Fruit fly (Drosophila melanogaster): ENCODE measurements around the gene Aven.

The Aven gene

dm6 chrX:12669659-12670488 lies 40.4 kb upstream of the Aven start (continued):
- TF ChIP-seq salm (tag; optimal IDR thresholded peaks at IDR 0.05) (peak; percentile 3), jumu (GFP tag; optimal IDR thresholded peaks at IDR 0.05) (peak; percentile 53), CG14965 (GFP tag; optimal IDR thresholded peaks at IDR 0.05; ENCODE audit: borderline replicate concordance) (no peak), mld (GFP tag; IDR thresholded peaks at IDR 0.05; ENCODE audit: partially characterized antibody) (no peak), Doc3 (GFP tag; IDR thresholded peaks at IDR 0.05; ENCODE audit: partially characterized antibody) (no peak), Fer2 (tag; optimal IDR thresholded peaks at IDR 0.05) (peak; percentile 47), CG15269 (tag; optimal IDR thresholded peaks at IDR 0.05) (peak; percentile 78), Ets97D (GFP tag; optimal IDR thresholded peaks at IDR 0.05) (no peak), CG15073 (GFP tag; optimal IDR thresholded peaks at IDR 0.05) (no peak), Abd-B (GFP tag; optimal IDR thresholded peaks at IDR 0.05) (peak; percentile 36), Usf (GFP tag; optimal IDR thresholded peaks at IDR 0.05) (peak; percentile 3), zfh1 (GFP tag; IDR thresholded peaks at IDR 0.05) (peak; percentile 72; the same call in 2 of the 3 replicates), schlank (tag; optimal IDR thresholded peaks at IDR 0.05) (peak; percentile 57), gsb (GFP tag; IDR thresholded peaks at IDR 0.05) (peak; percentile 48; the same call in 1 of the 2 replicates), HLH4C (GFP tag; IDR thresholded peaks at IDR 0.05; ENCODE audit: partially characterized antibody) (no peak), Awh (GFP tag; IDR thresholded peaks at IDR 0.05) (no peak), pita (GFP tag; optimal IDR thresholded peaks at IDR 0.05) (no peak), D19A (tag; optimal IDR thresholded peaks at IDR 0.05) (peak; percentile 38), hbn (GFP tag; IDR thresholded peaks at IDR 0.05; ENCODE audit: partially characterized antibody) (no peak), da (GFP tag; optimal IDR thresholded peaks at IDR 0.05) (no peak), BEAF-32 (GFP tag; optimal IDR thresholded peaks at IDR 0.05) (no peak), Sin3A (optimal IDR thresholded peaks at IDR 0.05) (no peak), CG3065 (GFP tag; optimal IDR thresholded peaks at IDR 0.05) (no peak), luna (GFP tag; optimal IDR thresholded peaks at IDR 0.05) (peak; percentile 30), Sry-δ (GFP tag; optimal IDR thresholded peaks at IDR 0.05) (peak; percentile 6), CG30403 (GFP tag; optimal IDR thresholded peaks at IDR 0.05) (peak; percentile 75), CG6654 (GFP tag; optimal IDR thresholded peaks at IDR 0.05) (no peak), CG7556 (GFP tag; optimal IDR thresholded peaks at IDR 0.05) (peak; percentile 50), CG34224 (GFP tag; IDR thresholded peaks at IDR 0.05; ENCODE audit: partially characterized antibody) (no peak), CG15601 (tag; optimal IDR thresholded peaks at IDR 0.05) (peak; percentile 26), Hr3 (GFP tag; optimal IDR thresholded peaks at IDR 0.05) (peak; percentile 28), nau (GFP tag; optimal IDR thresholded peaks at IDR 0.05) (peak; percentile 5), chn (GFP tag; optimal IDR thresholded peaks at IDR 0.05) (peak; percentile 34), exex (tag; optimal IDR thresholded peaks at IDR 0.05) (peak; percentile 25), shn (GFP tag; optimal IDR thresholded peaks at IDR 0.05) (no peak), kah (GFP tag; optimal IDR thresholded peaks at IDR 0.05) (no peak), Fer3 (tag; optimal IDR thresholded peaks at IDR 0.05) (peak; percentile 83), ATbp (GFP tag; optimal IDR thresholded peaks at IDR 0.05) (no peak), HmgZ (tag; optimal IDR thresholded peaks at IDR 0.05) (peak; percentile 70), dmrt99B (tag; optimal IDR thresholded peaks at IDR 0.05) (peak; percentile 65), wor (GFP tag; IDR thresholded peaks at IDR 0.05) (no peak), vnd (GFP tag; IDR thresholded peaks at IDR 0.05; ENCODE audit: partially characterized antibody) (no peak), CG11695 (GFP tag; IDR thresholded peaks at IDR 0.05) (peak; percentile 51; the same call in 1 of the 3 replicates), CG10274 (GFP tag; optimal IDR thresholded peaks at IDR 0.05) (no peak), sqz (GFP tag; optimal IDR thresholded peaks at IDR 0.05) (peak; percentile 86), Fer1 (GFP tag; optimal IDR thresholded peaks at IDR 0.05) (peak; percentile 63), CG8359 (GFP tag; optimal IDR thresholded peaks at IDR 0.05; ENCODE audit: borderline replicate concordance) (no peak), CG12299 (tag; optimal IDR thresholded peaks at IDR 0.05) (peak; percentile 29)
